Worm (Caenorhabditis elegans): Measurements from ENCODE around the gene Y57A10A.31.
"Not testable (repeated sequence)": the region's sequence is repeated elsewhere in the genome, so short reads cannot be mapped to it uniquely, and the experiment has no call there.

ce11 chrII:12318541-12318940 is 29.4 kb downstream of the Y57A10A.31 start, which contains the start of gene sre-49:
- not testable (repeated sequence) for TF ChIP-seq nhr-23 (tag; optimal IDR thresholded peaks at IDR 0.05); ama-1 (optimal IDR thresholded peaks at IDR 0.05); nhr-11 (tag; optimal IDR thresholded peaks at IDR 0.05); unc-62 (GFP tag; optimal IDR thresholded peaks at IDR 0.05); ceh-16 (tag; optimal IDR thresholded peaks at IDR 0.05); lin-11 (tag; optimal IDR thresholded peaks at IDR 0.05); nhr-21 (tag; optimal IDR thresholded peaks at IDR 0.05); dmd-4 (tag; optimal IDR thresholded peaks at IDR 0.05); nhr-77 (tag; optimal IDR thresholded peaks at IDR 0.05); mdl-1 (tag; optimal IDR thresholded peaks at IDR 0.05); nhr-237 (tag; optimal IDR thresholded peaks at IDR 0.05); fos-1 (tag; optimal IDR thresholded peaks at IDR 0.05)
